Fruit fly (Drosophila melanogaster) whole organism: ENCODE results near the gene Tap42.

Experiments used
- CG8478 ChIP-seq: fragments of >200 bp; optimal IDR thresholded peaks from 2 replicates; lab custom pipeline; 2018; ENCODE audit warnings: inconsistent platforms
- Dll ChIP-seq: fragments of >200 bp; optimal IDR thresholded peaks from 2 replicates; lab custom pipeline; 2017
- EcR ChIP-seq, 2 experiments: fragments of >200 bp; optimal IDR thresholded peaks; 2 replicates each; lab custom pipeline; 2017; ENCODE audit warnings: missing biosample characterization in 2 of 2, missing genetic modification characterization in 2 of 2, missing genetic modification reagents in 2 of 2
- pan ChIP-seq: fragments of >200 bp; optimal IDR thresholded peaks from 2 replicates; lab custom pipeline; 2017
- psq ChIP-seq: fragments of >200 bp; optimal IDR thresholded peaks from 2 replicates; lab custom pipeline; 2017
- usp ChIP-seq: fragments of >200 bp; optimal IDR thresholded peaks from 2 replicates; lab custom pipeline; 2017; ENCODE audit warnings: missing biosample characterization, missing genetic modification characterization, mixed read lengths

DNA sequence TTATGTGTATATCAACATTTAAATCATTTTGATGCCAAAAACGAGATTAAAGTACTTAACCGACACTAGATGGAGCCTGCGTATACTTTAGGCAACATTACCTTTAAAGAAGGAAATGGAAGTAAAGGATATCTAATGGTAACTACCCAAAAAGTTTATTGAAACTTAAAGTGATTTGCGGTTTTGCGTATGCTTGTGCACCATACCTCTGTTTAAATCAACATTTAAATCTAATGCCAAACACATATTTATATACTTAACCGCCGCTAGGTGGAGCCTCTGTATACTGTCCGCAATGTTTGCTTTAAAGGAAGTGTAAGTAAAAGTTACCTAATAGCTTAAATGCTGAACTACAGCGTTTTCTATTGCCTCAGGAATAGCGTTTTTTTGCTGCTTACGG, 41.6 kb upstream of the Tap42 start:
- TF ChIP-seq usp (GFP tag; lab: Kevin White, UChicago) (no peak), Dll (lab: Kevin White, UChicago) (no peak), CG8478 (lab: Kevin White, UChicago) (no peak), pan (lab: Kevin White, UChicago) (no peak), psq (lab: Kevin White, UChicago) (no peak), EcR (GFP tag; optimal IDR thresholded peaks at IDR 0.05; lab: Kevin White, UChicago) (no peak)
